Worm (Caenorhabditis elegans) whole organism, midembryonic: ENCODE results near the gene B0464.6.

Source experiments
- T22C8.4 ChIP-seq: fragments of 200-800 bp; sonication (Bioruptor generic); IDR thresholded peaks from 2 replicates; pipeline ENCODE4 v1.3.6; 2022; ENCODE audit warnings: missing genetic modification characterization, missing compliant biosample characterization
- cog-1 ChIP-seq: sonication (generic microtip); optimal IDR thresholded peaks from 2 replicates; lab custom pipeline; 2016; ENCODE audit warnings: missing genetic modification characterization, missing compliant biosample characterization
- flt-1 ChIP-seq: fragments of 200-800 bp; sonication (Bioruptor generic); IDR thresholded peaks from 2 replicates; pipeline ENCODE4 v1.3.6; 2022; ENCODE audit warnings: missing genetic modification characterization, missing compliant biosample characterization
- klf-2 ChIP-seq: fragments of 200-800 bp; sonication (Bioruptor generic); conservative IDR thresholded peaks from 2 replicates; pipeline ENCODE4 v1.3.6; 2022; ENCODE audit warnings: missing genetic modification reagents, missing genetic modification characterization, missing compliant biosample characterization
- med-1 ChIP-seq: sonication (generic microtip); optimal IDR thresholded peaks from 2 replicates; lab custom pipeline; 2017; ENCODE audit warnings: missing genetic modification characterization, mild to moderate bottlenecking, missing compliant biosample characterization, antibody characterized with exemption, missing genetic modification reagents; ENCODE audit not compliant: insufficient read depth
- ref-1 ChIP-seq: fragments of 200-800 bp; sonication (Bioruptor generic); conservative IDR thresholded peaks from 2 replicates; pipeline ENCODE4 v1.3.6; 2022; ENCODE audit warnings: missing genetic modification reagents, missing genetic modification characterization, missing compliant biosample characterization
- tab-1 ChIP-seq: fragments of 200-800 bp; sonication (Bioruptor generic); IDR thresholded peaks from 2 replicates; pipeline ENCODE4 v1.3.6; 2022; ENCODE audit warnings: missing genetic modification characterization, missing compliant biosample characterization
- ztf-23 ChIP-seq: fragments of 200-800 bp; sonication (Bioruptor generic); IDR thresholded peaks from 2 replicates; pipeline ENCODE4 v1.3.6; 2022; ENCODE audit warnings: missing genetic modification reagents, missing genetic modification characterization, missing compliant biosample characterization
- ztf-29 ChIP-seq: fragments of 200-800 bp; sonication (Bioruptor generic); IDR thresholded peaks from 2 replicates; pipeline ENCODE4 v1.3.6; 2022; ENCODE audit warnings: missing genetic modification reagents, missing genetic modification characterization, missing compliant biosample characterization

DNA sequence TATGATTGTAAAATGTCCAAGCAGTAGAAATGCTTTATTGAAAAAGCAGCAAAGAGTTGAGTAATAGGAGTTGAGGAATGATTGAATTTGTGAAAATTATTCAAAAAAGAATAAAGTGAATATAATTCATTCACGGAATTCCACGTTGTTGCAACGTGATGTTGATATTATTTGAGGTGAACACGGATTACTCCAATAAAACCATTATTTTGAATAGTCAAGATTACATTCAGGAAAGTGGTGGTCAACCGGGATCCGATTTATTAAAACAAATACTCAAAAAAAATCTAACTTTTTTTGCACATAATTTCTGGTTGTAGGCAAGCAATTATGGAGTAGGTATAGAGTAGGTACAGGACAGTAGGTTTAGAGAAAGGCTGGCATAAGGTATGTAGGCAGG lies 19.6 kb upstream of the B0464.6 start, which contains the start of gene bre-3:
- no peak for TF ChIP-seq ztf-29
- TF ChIP-seq T22C8.4 (GFP tag; lab: Robert Waterston, UW), result no peak
- no peak for TF ChIP-seq med-1 (GFP tag; lab: Kevin White, UChicago)
- no peak for TF ChIP-seq flt-1 (GFP tag; lab: Robert Waterston, UW)
- TF ChIP-seq klf-2, result no peak
- TF ChIP-seq tab-1, result no peak
- no peak for TF ChIP-seq cog-1 (tag; lab: Kevin White, UChicago)
- TF ChIP-seq ref-1, result no peak
- no peak for TF ChIP-seq ztf-23 (GFP tag; lab: Robert Waterston, UW)
